Fruit fly (Drosophila melanogaster): ENCODE results near the gene CatB.

CatB gene

dm6 chr2L:8691292-8691975 is 13.9 kb upstream of the CatB start:
- TF ChIP-seq Sin3A (optimal IDR thresholded peaks at IDR 0.05) (no peak), ttk (optimal IDR thresholded peaks at IDR 0.05) (no peak), psq (optimal IDR thresholded peaks at IDR 0.05) (no peak), h (optimal IDR thresholded peaks at IDR 0.05) (no peak), Myc (optimal IDR thresholded peaks at IDR 0.05) (no peak), insv (optimal IDR thresholded peaks at IDR 0.05) (no peak)

dm6 chr2L:8692426-8693180 is 12.8 kb upstream of the CatB start:
- TF ChIP-seq psq (optimal IDR thresholded peaks at IDR 0.05) (no peak), ttk (optimal IDR thresholded peaks at IDR 0.05) (no peak), Sin3A (optimal IDR thresholded peaks at IDR 0.05) (no peak), h (optimal IDR thresholded peaks at IDR 0.05) (no peak), Myc (optimal IDR thresholded peaks at IDR 0.05) (no peak), insv (optimal IDR thresholded peaks at IDR 0.05) (no peak)

- no peak for TF ChIP-seq Sin3A (optimal IDR thresholded peaks at IDR 0.05)
- TF ChIP-seq ttk (optimal IDR thresholded peaks at IDR 0.05), result no peak
- TF ChIP-seq Myc (optimal IDR thresholded peaks at IDR 0.05), result no peak
- no peak for TF ChIP-seq psq (optimal IDR thresholded peaks at IDR 0.05)
- TF ChIP-seq h (optimal IDR thresholded peaks at IDR 0.05), result no peak
- TF ChIP-seq insv (optimal IDR thresholded peaks at IDR 0.05), result no peak
Observed at dm6 chr2L:8694250-8694704, 11.1 kb upstream of the CatB start.

DNA sequence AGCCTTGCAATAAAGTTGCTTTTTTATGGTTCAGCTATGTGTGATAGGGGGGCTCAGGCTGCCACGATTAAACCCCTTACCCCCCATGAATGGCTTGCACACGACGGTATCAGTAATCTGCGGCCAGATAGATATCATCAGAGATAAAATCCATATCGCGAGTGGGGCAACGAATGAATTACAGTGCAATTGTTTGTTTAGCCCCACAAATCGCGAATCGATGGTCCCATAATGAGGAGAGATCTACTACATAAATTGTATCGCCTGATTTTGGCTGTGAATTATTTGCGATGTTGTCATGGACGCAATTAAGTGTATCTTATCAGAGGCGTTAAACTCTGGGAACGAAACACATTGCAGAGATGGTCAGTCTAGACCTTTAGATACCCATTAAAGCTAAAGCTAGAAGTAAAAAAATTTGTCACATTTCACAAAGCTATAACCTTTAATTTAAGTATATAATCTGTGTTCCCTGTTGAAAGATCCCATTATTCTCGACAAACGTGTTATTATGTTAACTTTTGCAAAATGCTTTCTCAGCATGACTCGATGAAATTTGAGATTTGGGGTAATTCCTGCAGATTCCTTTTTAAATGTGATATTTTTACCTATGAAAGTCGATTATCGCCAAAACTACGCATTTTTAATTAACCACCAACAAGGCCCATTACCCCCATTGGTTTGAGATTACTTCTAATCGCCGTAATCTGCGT is 7.3 kb upstream of the CatB start:
- TF ChIP-seq Sin3A (optimal IDR thresholded peaks at IDR 0.05), result no peak
- no peak for TF ChIP-seq psq (optimal IDR thresholded peaks at IDR 0.05)
- TF ChIP-seq ttk (optimal IDR thresholded peaks at IDR 0.05), result no peak

dm6 chr2L:8699895-8700314 is 5.5 kb upstream of the CatB start:
- TF ChIP-seq ttk (optimal IDR thresholded peaks at IDR 0.05) (no peak), Myc (optimal IDR thresholded peaks at IDR 0.05) (no peak), Sin3A (optimal IDR thresholded peaks at IDR 0.05) (no peak), h (optimal IDR thresholded peaks at IDR 0.05) (no peak), psq (optimal IDR thresholded peaks at IDR 0.05) (no peak), insv (optimal IDR thresholded peaks at IDR 0.05) (no peak)

DNA sequence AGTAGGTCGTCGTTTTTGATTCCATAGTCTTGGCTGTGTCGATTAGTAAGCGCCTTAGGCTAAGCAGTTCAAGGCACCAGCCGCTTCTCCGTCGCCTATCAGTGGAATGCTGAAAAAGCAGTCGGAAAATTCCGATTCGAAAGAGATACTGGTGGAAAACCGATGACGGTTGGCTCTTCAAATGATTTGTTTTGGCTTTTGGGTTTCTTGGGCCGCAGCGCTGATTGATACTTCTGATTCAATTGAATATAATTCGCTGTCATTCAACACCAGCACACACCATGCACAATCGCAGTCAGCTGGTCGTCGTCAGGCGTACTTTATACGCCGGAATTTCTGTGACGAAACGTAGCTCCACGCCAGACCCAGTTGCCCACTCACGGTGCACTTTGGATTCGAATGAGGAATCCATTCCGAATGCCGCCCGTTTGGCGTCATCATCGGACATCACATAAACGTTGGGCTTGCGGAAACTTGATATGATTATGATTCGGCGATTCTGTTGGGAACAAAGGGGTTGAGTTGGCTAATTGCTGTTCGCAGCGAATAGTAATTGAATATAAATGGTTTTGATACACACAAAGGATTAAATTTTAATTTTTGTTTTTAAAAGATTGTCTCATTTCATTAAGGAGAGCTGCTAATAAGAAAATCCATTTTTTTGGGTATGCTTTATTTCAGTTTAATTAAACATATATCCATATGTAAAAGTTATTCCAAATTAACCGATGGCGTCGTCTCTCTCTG is 4.3 kb upstream of the CatB start:
- no peak for TF ChIP-seq psq (optimal IDR thresholded peaks at IDR 0.05)
- TF ChIP-seq Myc (optimal IDR thresholded peaks at IDR 0.05), result no peak
- no peak for TF ChIP-seq h (optimal IDR thresholded peaks at IDR 0.05)
- no peak for TF ChIP-seq ttk (optimal IDR thresholded peaks at IDR 0.05)

dm6 chr2L:8702907-8703626 is 2.3 kb upstream of the CatB start:
- TF ChIP-seq Sin3A (optimal IDR thresholded peaks at IDR 0.05), result no peak

- TF ChIP-seq Sin3A (optimal IDR thresholded peaks at IDR 0.05) (no peak), ttk (optimal IDR thresholded peaks at IDR 0.05) (no peak), Myc (optimal IDR thresholded peaks at IDR 0.05) (no peak), insv (optimal IDR thresholded peaks at IDR 0.05) (no peak), h (optimal IDR thresholded peaks at IDR 0.05) (no peak), psq (optimal IDR thresholded peaks at IDR 0.05) (no peak)
Observed at dm6 chr2L:8707522-8707921, 2.1 kb downstream of the CatB start.

DNA sequence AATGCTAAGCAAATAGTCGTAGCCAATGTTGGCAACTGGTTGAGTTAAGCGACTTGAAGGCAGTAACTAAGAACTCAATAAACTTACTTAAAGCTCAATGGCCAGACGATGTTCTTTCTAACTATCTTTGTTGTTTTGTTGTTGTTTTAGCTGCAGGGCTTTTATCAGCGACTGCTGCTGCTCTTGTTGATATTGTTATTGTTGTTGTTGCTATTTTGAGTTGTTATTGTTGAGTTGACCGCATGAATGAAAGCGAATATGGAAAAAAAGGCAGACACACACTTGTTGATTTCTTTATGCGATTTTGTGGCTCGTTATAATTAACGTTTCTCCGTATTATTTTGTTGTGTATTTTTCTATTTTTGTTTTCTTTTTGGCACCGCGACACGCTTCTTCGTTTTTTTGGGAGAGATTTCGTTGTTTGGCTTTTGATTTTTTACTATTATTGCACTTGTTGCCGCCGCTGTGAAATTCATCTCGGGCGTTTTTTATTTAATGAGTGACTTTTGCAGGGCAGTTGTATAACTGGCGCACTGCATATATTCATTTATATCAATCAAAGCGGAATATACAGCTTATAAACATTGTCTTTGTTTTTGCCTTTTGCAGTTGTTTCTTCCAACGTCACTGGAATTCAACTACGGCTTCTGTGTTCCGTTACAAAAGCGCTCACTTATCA is 3.2 kb downstream of the CatB start:
- TF ChIP-seq insv (optimal IDR thresholded peaks at IDR 0.05) (no peak), psq (optimal IDR thresholded peaks at IDR 0.05) (no peak), ttk (optimal IDR thresholded peaks at IDR 0.05) (no peak), Sin3A (optimal IDR thresholded peaks at IDR 0.05) (no peak), h (optimal IDR thresholded peaks at IDR 0.05) (no peak)

dm6 chr2L:8709078-8709399 is 3.7 kb downstream of the CatB start:
- TF ChIP-seq insv (optimal IDR thresholded peaks at IDR 0.05) (no peak), ttk (optimal IDR thresholded peaks at IDR 0.05) (no peak), psq (optimal IDR thresholded peaks at IDR 0.05) (no peak), Myc (optimal IDR thresholded peaks at IDR 0.05) (no peak), h (optimal IDR thresholded peaks at IDR 0.05) (no peak), Sin3A (optimal IDR thresholded peaks at IDR 0.05) (no peak)

dm6 chr2L:8709413-8709812 is 4.0 kb downstream of the CatB start, which contains the start of gene Hnf4:
TSS of gene Hnf4 (minus strand) at chr2L:8709611.
- TF ChIP-seq Myc (optimal IDR thresholded peaks at IDR 0.05), result no peak
- no peak for TF ChIP-seq insv (optimal IDR thresholded peaks at IDR 0.05)
- TF ChIP-seq Sin3A (optimal IDR thresholded peaks at IDR 0.05), result no peak
- no peak for TF ChIP-seq ttk (optimal IDR thresholded peaks at IDR 0.05)
- no peak for TF ChIP-seq psq (optimal IDR thresholded peaks at IDR 0.05)
- no peak for TF ChIP-seq h (optimal IDR thresholded peaks at IDR 0.05)
